Fruit fly (Drosophila melanogaster) whole organism, embryonic: ENCODE data around the gene hook.

Experiments used
- Asciz ChIP-seq: fragments of 200-800 bp; sonication (Bioruptor generic); optimal IDR thresholded peaks from 2 replicates; lab custom pipeline; 2017; ENCODE audit warnings: missing biosample characterization, mild to moderate bottlenecking, missing genetic modification characterization, missing genetic modification reagents
- Bgb ChIP-seq: fragments of 200-800 bp; sonication (Bioruptor generic); IDR thresholded peaks from 2 replicates; pipeline ENCODE4 v1.3.6; 2022; ENCODE audit warnings: missing biosample characterization, missing genetic modification characterization; ENCODE audit not compliant: partially characterized antibody
- CG10267 ChIP-seq: fragments of 200-800 bp; sonication (Bioruptor generic); optimal IDR thresholded peaks from 2 replicates; lab custom pipeline; 2018; ENCODE audit warnings: missing biosample characterization, mild to moderate bottlenecking, missing genetic modification characterization, moderate library complexity
- CG10979 ChIP-seq: fragments of 200-800 bp; sonication (Bioruptor generic); optimal IDR thresholded peaks from 2 replicates; lab custom pipeline; 2018; ENCODE audit warnings: missing biosample characterization, mild to moderate bottlenecking, missing genetic modification characterization, moderate library complexity
- CG11456 ChIP-seq: fragments of 200-800 bp; sonication (Bioruptor generic); IDR thresholded peaks from 3 replicates; pipeline ENCODE4 v1.3.6; 2022; ENCODE audit warnings: missing biosample characterization, missing genetic modification characterization
- CG11504 ChIP-seq: fragments of 200-800 bp; sonication (Bioruptor generic); optimal IDR thresholded peaks from 3 replicates; lab custom pipeline; 2019; ENCODE audit warnings: missing biosample characterization, mild to moderate bottlenecking, missing genetic modification characterization, moderate library complexity
- CG11560 ChIP-seq: fragments of 200-800 bp; sonication (Bioruptor generic); IDR thresholded peaks from 3 replicates; pipeline ENCODE4 v1.3.6; 2022; ENCODE audit warnings: missing biosample characterization, missing genetic modification characterization
- CG12391 ChIP-seq: fragments of 200-800 bp; sonication (Bioruptor generic); optimal IDR thresholded peaks from 3 replicates; lab custom pipeline; 2018; ENCODE audit warnings: missing biosample characterization, mild to moderate bottlenecking, missing genetic modification characterization, moderate library complexity
- CG12659 ChIP-seq: fragments of 200-800 bp; sonication (Bioruptor generic); optimal IDR thresholded peaks from 3 replicates; lab custom pipeline; 2017; ENCODE audit warnings: mild to moderate bottlenecking, missing biosample characterization, missing genetic modification reagents, missing genetic modification characterization
- CG14050 ChIP-seq: fragments of 200-800 bp; sonication (Bioruptor generic); IDR thresholded peaks from 3 replicates; pipeline ENCODE4 v1.3.6; 2022; ENCODE audit warnings: missing biosample characterization, missing genetic modification characterization
- CG15011 ChIP-seq: fragments of 200-800 bp; sonication (Bioruptor generic); optimal IDR thresholded peaks from 3 replicates; lab custom pipeline; 2018; ENCODE audit warnings: missing biosample characterization, mild to moderate bottlenecking, missing genetic modification characterization
- CG18011 ChIP-seq: fragments of 200-800 bp; sonication (Bioruptor generic); optimal IDR thresholded peaks from 2 replicates; lab custom pipeline; 2017; ENCODE audit warnings: missing biosample characterization, missing genetic modification characterization, mild to moderate bottlenecking, moderate library complexity, missing genotype
- CG2116 ChIP-seq: fragments of 200-800 bp; sonication (Bioruptor generic); optimal IDR thresholded peaks from 3 replicates; lab custom pipeline; 2018; ENCODE audit warnings: missing biosample characterization, mild to moderate bottlenecking, missing genetic modification characterization
- CG2875 ChIP-seq: fragments of 200-800 bp; sonication (Bioruptor generic); optimal IDR thresholded peaks from 2 replicates; lab custom pipeline; 2017; ENCODE audit warnings: missing biosample characterization, mild to moderate bottlenecking, missing genetic modification characterization, missing genetic modification reagents
- CG5245 ChIP-seq: fragments of 200-800 bp; sonication (Bioruptor generic); optimal IDR thresholded peaks from 3 replicates; lab custom pipeline; 2016; ENCODE audit warnings: missing biosample characterization, missing genetic modification characterization
- CG6765 ChIP-seq: fragments of 200-800 bp; sonication (Bioruptor generic); optimal IDR thresholded peaks from 3 replicates; lab custom pipeline; 2017; ENCODE audit warnings: missing biosample characterization, mild to moderate bottlenecking, missing genetic modification characterization
- CG8290 ChIP-seq, 3 experiments: fragments of 200-800 bp; sonication (Bioruptor generic); optimal IDR thresholded peaks; 2 replicates each; lab custom pipeline; 2016 to 2019; ENCODE audit warnings: missing biosample characterization in 3 of 3, missing genetic modification characterization in 3 of 3, mild to moderate bottlenecking in 2 of 3, moderate library complexity in 1 of 3
- CG9609 ChIP-seq: fragments of 200-800 bp; sonication (Bioruptor generic); optimal IDR thresholded peaks from 3 replicates; lab custom pipeline; 2016; ENCODE audit warnings: missing biosample characterization, missing genetic modification characterization
- Doc2 ChIP-seq: fragments of 200-800 bp; sonication (Bioruptor generic); IDR thresholded peaks from 2 replicates; pipeline ENCODE4 v1.3.6; 2022; ENCODE audit warnings: missing biosample characterization, missing genetic modification characterization
- ERR ChIP-seq: fragments of 200-800 bp; sonication (Bioruptor generic); optimal IDR thresholded peaks from 2 replicates; lab custom pipeline; 2016; ENCODE audit warnings: missing biosample characterization, missing genetic modification characterization
- HLH54F ChIP-seq: fragments of 200-800 bp; sonication (Bioruptor generic); optimal IDR thresholded peaks from 3 replicates; lab custom pipeline; 2016; ENCODE audit warnings: missing biosample characterization, missing genetic modification characterization
- Mad ChIP-seq: fragments of 200-800 bp; sonication (Bioruptor generic); optimal IDR thresholded peaks from 2 replicates; lab custom pipeline; 2016; ENCODE audit warnings: missing biosample characterization, missing genetic modification characterization
- Oaz ChIP-seq: fragments of 200-800 bp; sonication (Bioruptor generic); IDR thresholded peaks from 2 replicates; pipeline ENCODE4 v1.3.6; 2022; ENCODE audit warnings: missing biosample characterization, missing genetic modification characterization
- Poxn ChIP-seq: fragments of 200-800 bp; sonication (Bioruptor generic); IDR thresholded peaks from 2 replicates; pipeline ENCODE4 v1.3.6; 2022; ENCODE audit warnings: missing biosample characterization, missing genetic modification characterization
- Rfx ChIP-seq: fragments of 200-800 bp; sonication (Bioruptor generic); IDR thresholded peaks from 2 replicates; pipeline ENCODE4 v1.3.6; 2022; ENCODE audit warnings: missing biosample characterization, missing genetic modification characterization
- Rx ChIP-seq: fragments of 200-800 bp; sonication (Bioruptor generic); IDR thresholded peaks from 2 replicates; pipeline ENCODE4 v1.3.6; 2022; ENCODE audit warnings: missing biosample characterization, missing genetic modification characterization
- Sry-δ ChIP-seq: fragments of 200-800 bp; sonication (Bioruptor generic); optimal IDR thresholded peaks from 2 replicates; lab custom pipeline; 2016; ENCODE audit warnings: missing biosample characterization, missing genetic modification characterization
- Stat92E ChIP-seq, 3 experiments: fragments of >200 bp in 2 of 3; fragments of 200-800 bp in 1 of 3; sonication (Bioruptor generic) in 1 of 3; optimal IDR thresholded peaks; 2 replicates each; lab custom pipeline; 2017 to 2019; ENCODE audit warnings: missing biosample characterization in 3 of 3, missing genetic modification characterization in 3 of 3, mild to moderate bottlenecking in 1 of 3, moderate library complexity in 1 of 3
- amos ChIP-seq: fragments of 200-800 bp; sonication (Bioruptor generic); IDR thresholded peaks from 2 replicates; pipeline ENCODE4 v1.3.6; 2022; ENCODE audit warnings: missing biosample characterization, missing genetic modification characterization; ENCODE audit not compliant: partially characterized antibody
- bowl ChIP-seq: fragments of 200-800 bp; sonication (Bioruptor generic); IDR thresholded peaks from 2 replicates; pipeline ENCODE4 v1.3.6; 2022; ENCODE audit warnings: missing biosample characterization, missing genetic modification characterization
- exex ChIP-seq: fragments of 200-800 bp; sonication (Bioruptor generic); optimal IDR thresholded peaks from 4 replicates; lab custom pipeline; 2018; ENCODE audit warnings: missing biosample characterization, mild to moderate bottlenecking, missing genetic modification characterization, moderate library complexity
- fd102C ChIP-seq: fragments of 200-800 bp; sonication (Bioruptor generic); optimal IDR thresholded peaks from 2 replicates; lab custom pipeline; 2018; ENCODE audit warnings: missing biosample characterization, mild to moderate bottlenecking, missing genetic modification characterization, moderate library complexity
- ftz-f1 ChIP-seq: fragments of 200-800 bp; sonication (Bioruptor generic); optimal IDR thresholded peaks from 2 replicates; lab custom pipeline; 2016; ENCODE audit warnings: missing biosample characterization, missing genetic modification characterization
- gcm ChIP-seq: fragments of 200-800 bp; sonication (Bioruptor generic); optimal IDR thresholded peaks from 2 replicates; lab custom pipeline; 2019; ENCODE audit warnings: missing biosample characterization, mild to moderate bottlenecking, missing genetic modification characterization, moderate library complexity
- gem ChIP-seq: fragments of 200-800 bp; sonication (Bioruptor generic); optimal IDR thresholded peaks from 2 replicates; lab custom pipeline; 2019; ENCODE audit warnings: missing biosample characterization, mild to moderate bottlenecking, missing genetic modification characterization, moderate library complexity
- gt ChIP-seq: fragments of 200-800 bp; sonication (Bioruptor generic); IDR thresholded peaks from 2 replicates; pipeline ENCODE4 v1.3.6; 2022; ENCODE audit warnings: missing biosample characterization, missing genetic modification characterization
- hkb ChIP-seq, 2 experiments: fragments of 200-800 bp in 1 of 2; fragments of >200 bp in 1 of 2; sonication (Bioruptor generic) in 1 of 2; IDR thresholded peaks in 1 of 2; optimal IDR thresholded peaks in 1 of 2; 2 replicates each; pipeline versions ENCODE4 v1.3.6 to Lab custom; 2017 to 2022; ENCODE audit warnings: missing biosample characterization in 1 of 2, missing genetic modification characterization in 1 of 2
- insv ChIP-seq, 2 experiments: fragments of 200-800 bp; sonication (Bioruptor generic); optimal IDR thresholded peaks; 3 replicates each; lab custom pipeline; 2016 to 2018; ENCODE audit warnings: missing biosample characterization in 2 of 2, missing genetic modification characterization in 2 of 2
- jing ChIP-seq: fragments of 200-800 bp; sonication (Bioruptor generic); optimal IDR thresholded peaks from 2 replicates; lab custom pipeline; 2018; ENCODE audit warnings: missing biosample characterization, mild to moderate bottlenecking, missing genetic modification characterization
- kah ChIP-seq: fragments of 200-800 bp; sonication (Bioruptor generic); optimal IDR thresholded peaks from 2 replicates; lab custom pipeline; 2018; ENCODE audit warnings: missing biosample characterization, mild to moderate bottlenecking, missing genetic modification characterization
- ken ChIP-seq: fragments of 200-800 bp; sonication (Bioruptor generic); IDR thresholded peaks from 3 replicates; pipeline ENCODE4 v1.3.6; 2022; ENCODE audit warnings: missing biosample characterization, missing genetic modification characterization
- lilli ChIP-seq: fragments of 200-800 bp; sonication (Bioruptor generic); optimal IDR thresholded peaks from 3 replicates; lab custom pipeline; 2016; ENCODE audit warnings: missing biosample characterization, missing genetic modification characterization
- nau ChIP-seq: fragments of 200-800 bp; sonication (Bioruptor generic); optimal IDR thresholded peaks from 3 replicates; lab custom pipeline; 2017; ENCODE audit warnings: missing biosample characterization, mild to moderate bottlenecking, missing genetic modification characterization, missing genetic modification reagents
- org-1 ChIP-seq: fragments of 200-800 bp; sonication (Bioruptor generic); optimal IDR thresholded peaks from 2 replicates; lab custom pipeline; 2017; ENCODE audit warnings: missing biosample characterization, missing genetic modification characterization
- phol ChIP-seq: fragments of 200-800 bp; sonication (Bioruptor generic); optimal IDR thresholded peaks from 3 replicates; lab custom pipeline; 2018; ENCODE audit warnings: missing biosample characterization, mild to moderate bottlenecking, missing genetic modification characterization, moderate library complexity
- run ChIP-seq: fragments of 200-800 bp; sonication (Bioruptor generic); optimal IDR thresholded peaks from 3 replicates; lab custom pipeline; 2018; ENCODE audit warnings: missing biosample characterization, mild to moderate bottlenecking, missing genetic modification characterization
- scrt ChIP-seq: fragments of 200-800 bp; sonication (Bioruptor generic); optimal IDR thresholded peaks from 2 replicates; lab custom pipeline; 2018; ENCODE audit warnings: missing biosample characterization, mild to moderate bottlenecking, missing genetic modification characterization, moderate library complexity
- seq ChIP-seq: fragments of 200-800 bp; sonication (Bioruptor generic); IDR thresholded peaks from 2 replicates; pipeline ENCODE4 v1.3.6; 2022; ENCODE audit warnings: missing biosample characterization, missing genetic modification characterization
- tup ChIP-seq: fragments of 200-800 bp; sonication (Bioruptor generic); optimal IDR thresholded peaks from 2 replicates; lab custom pipeline; 2016; ENCODE audit warnings: missing biosample characterization, mild to moderate bottlenecking, missing genetic modification characterization, moderate library complexity
- zen2 ChIP-seq: fragments of 200-800 bp; sonication (Bioruptor generic); IDR thresholded peaks from 3 replicates; pipeline ENCODE4 v1.3.6; 2022; ENCODE audit warnings: missing biosample characterization, missing genetic modification characterization; ENCODE audit not compliant: partially characterized antibody

Gene hook

DNA sequence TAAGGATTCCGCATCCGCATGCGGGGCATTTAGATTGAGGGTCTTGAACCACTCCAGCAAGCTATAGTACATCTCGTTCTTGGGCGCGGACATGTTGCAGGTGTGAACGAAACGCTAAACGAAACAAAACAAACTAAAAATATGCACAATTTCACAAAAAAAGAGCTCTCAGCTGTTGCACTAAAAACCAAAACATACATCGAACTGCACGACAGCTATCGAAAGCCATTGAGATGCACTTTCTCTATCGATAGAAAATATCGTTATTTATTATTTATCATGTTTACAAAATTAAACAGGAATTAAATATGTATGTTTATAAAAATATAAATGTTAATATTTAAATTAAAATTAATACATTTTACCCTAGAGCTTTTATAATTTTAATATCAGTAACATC lies at the start of gene hook (continued):
- TF ChIP-seq Bgb (GFP tag; lab: Robert Waterston, UW) (peak; percentile 76), hkb (optimal IDR thresholded peaks at IDR 0.05; lab: Kevin White, UChicago) (no peak), hkb (GFP tag; IDR thresholded peaks at IDR 0.05; lab: Robert Waterston, UW) (no peak), HLH54F (GFP tag; lab: Kevin White, UChicago) (no peak), Mad (GFP tag; lab: Kevin White, UChicago) (no peak), CG12659 (GFP tag; lab: Kevin White, UChicago) (peak; percentile 22), Poxn (GFP tag; lab: Robert Waterston, UW) (no peak), CG12391 (tag; lab: Kevin White, UChicago) (peak; percentile 14), gcm (GFP tag; lab: Kevin White, UChicago) (no peak), zen2 (GFP tag; lab: Robert Waterston, UW) (peak; percentile 75), Rfx (0 out of 2 replicates have a peak, but pooled peaks have one; percentile 14), exex (no peak), scrt (GFP tag; lab: Kevin White, UChicago) (peak; percentile 40), CG5245 (no peak), fd102C (GFP tag; lab: Kevin White, UChicago) (no peak), Oaz (no peak), CG6765 (GFP tag; lab: Kevin White, UChicago) (no peak), CG2116 (GFP tag; lab: Kevin White, UChicago) (peak; percentile 60), CG10267 (tag; lab: Kevin White, UChicago) (peak; percentile 22), Asciz (GFP tag; lab: Kevin White, UChicago) (no peak), CG9609 (GFP tag; lab: Kevin White, UChicago) (no peak), CG2875 (no peak), CG11504 (tag; lab: Kevin White, UChicago) (no peak), ERR (GFP tag; lab: Kevin White, UChicago) (no peak), amos (GFP tag; lab: Robert Waterston, UW) (peak; percentile 75), bowl (no peak), CG8290 (GFP tag; optimal IDR thresholded peaks at IDR 0.05; lab: Kevin White, UChicago) (no peak), CG8290 (tag; optimal IDR thresholded peaks at IDR 0.05; lab: Kevin White, UChicago) (no peak), run (tag; lab: Kevin White, UChicago) (no peak), jing (GFP tag; lab: Kevin White, UChicago) (no peak), CG15011 (GFP tag; lab: Kevin White, UChicago) (no peak), insv (GFP tag; optimal IDR thresholded peaks at IDR 0.05; lab: Kevin White, UChicago) (no peak), CG11456 (no peak), Doc2 (GFP tag; lab: Robert Waterston, UW) (no peak), ftz-f1 (no peak), lilli (GFP tag; lab: Kevin White, UChicago) (no peak), Sry-δ (GFP tag; lab: Kevin White, UChicago) (peak; percentile 61), kah (GFP tag; lab: Kevin White, UChicago) (no peak), org-1 (GFP tag; lab: Kevin White, UChicago) (no peak), ken (GFP tag; lab: Robert Waterston, UW) (no peak), gt (GFP tag; lab: Robert Waterston, UW) (no peak), gem (tag; lab: Kevin White, UChicago) (no peak), CG18011 (GFP tag; lab: Kevin White, UChicago) (no peak), CG11560 (tag; lab: Robert Waterston, UW) (no peak), CG10979 (tag; lab: Kevin White, UChicago) (no peak), tup (GFP tag; lab: Kevin White, UChicago) (no peak), phol (peak; percentile 2), CG14050 (GFP tag; lab: Robert Waterston, UW) (no peak), seq (GFP tag; lab: Robert Waterston, UW) (no peak), Stat92E (GFP tag; optimal IDR thresholded peaks at IDR 0.05; lab: Kevin White, UChicago) (no peak), Rx (GFP tag; lab: Robert Waterston, UW) (no peak), nau (GFP tag; lab: Kevin White, UChicago) (no peak)
